Worm (Caenorhabditis elegans) whole organism, L4 larva: ENCODE results near the gene C15H9.9.

Source experiments
- R02D3.7 ChIP-seq: fragments of 150-350 bp; sonication (generic microtip); optimal IDR thresholded peaks from 3 replicates; lab custom pipeline; 2014; ENCODE audit warnings: missing biosample characterization, missing genetic modification characterization
- Y5F2A.4 ChIP-seq: fragments of 200-800 bp; sonication (Bioruptor generic); optimal IDR thresholded peaks from 2 replicates; lab custom pipeline; 2018; ENCODE audit warnings: mild to moderate bottlenecking, missing genetic modification characterization, missing compliant biosample characterization
- aha-1 ChIP-seq: fragments of 150-350 bp; peaks from one replicate; lab custom pipeline; 2014; ENCODE audit warnings: missing biosample characterization, missing genetic modification characterization
- aly-2 ChIP-seq: sonication (generic microtip); optimal IDR thresholded peaks from 2 replicates; lab custom pipeline; 2018; ENCODE audit warnings: missing biosample characterization, missing genetic modification characterization
- ceh-20 ChIP-seq: fragments of 200-800 bp; sonication (Bioruptor generic); IDR thresholded peaks from 2 replicates; pipeline ENCODE4 v1.3.6; 2022; ENCODE audit warnings: missing genetic modification reagents, missing genetic modification characterization, missing compliant biosample characterization
- ceh-62 ChIP-seq: sonication (generic microtip); optimal IDR thresholded peaks from 2 replicates; lab custom pipeline; 2017; ENCODE audit warnings: missing biosample characterization, missing genetic modification characterization
- ceh-82 ChIP-seq: sonication (generic microtip); optimal IDR thresholded peaks from 2 replicates; lab custom pipeline; 2017; ENCODE audit warnings: missing biosample characterization, missing genetic modification characterization
- ces-1 ChIP-seq: fragments of 150-350 bp; sonication (generic microtip); optimal IDR thresholded peaks from 4 replicates; lab custom pipeline; 2014; ENCODE audit warnings: missing biosample characterization, missing genetic modification reagents, missing genetic modification characterization
- ctbp-1 ChIP-seq: fragments of 200-800 bp; sonication (Bioruptor generic); IDR thresholded peaks from 2 replicates; pipeline ENCODE4 v1.3.6; 2022; ENCODE audit warnings: missing genetic modification reagents, missing genetic modification characterization, missing compliant biosample characterization
- daf-16 ChIP-seq, 3 experiments: sonication (generic microtip); optimal IDR thresholded peaks; 2 replicates each; lab custom pipeline; 2016 to 2017; ENCODE audit warnings: missing genetic modification characterization in 3 of 3, missing genetic modification reagents in 3 of 3, mild to moderate bottlenecking in 2 of 3, missing compliant biosample characterization in 2 of 3, missing biosample characterization in 1 of 3, moderate library complexity in 1 of 3
- daf-19 ChIP-seq: fragments of 200-800 bp; sonication (Bioruptor generic); conservative IDR thresholded peaks from 2 replicates; pipeline ENCODE4 v1.3.6; 2022; ENCODE audit warnings: missing genetic modification characterization, missing compliant biosample characterization
- dmd-6 ChIP-seq: fragments of 200-800 bp; sonication (Bioruptor generic); IDR thresholded peaks from 2 replicates; pipeline ENCODE4 v1.3.6; 2022; ENCODE audit warnings: missing genetic modification reagents, missing genetic modification characterization, missing compliant biosample characterization
- dmd-8 ChIP-seq: fragments of 200-800 bp; sonication (Bioruptor generic); IDR thresholded peaks from 2 replicates; pipeline ENCODE4 v1.3.6; 2022; ENCODE audit warnings: missing genetic modification characterization, missing compliant biosample characterization
- dmd-9 ChIP-seq: fragments of 200-800 bp; sonication (Bioruptor generic); IDR thresholded peaks from 2 replicates; pipeline ENCODE4 v1.3.6; 2022; ENCODE audit warnings: missing genetic modification reagents, missing genetic modification characterization, missing compliant biosample characterization
- dpl-1 ChIP-seq: fragments of 150-350 bp; optimal IDR thresholded peaks from 2 replicates; lab custom pipeline; 2014; ENCODE audit warnings: missing biosample characterization, missing genetic modification reagents, missing genetic modification characterization
- dve-1 ChIP-seq: sonication (generic microtip); optimal IDR thresholded peaks from 2 replicates; lab custom pipeline; 2017; ENCODE audit warnings: antibody characterized with exemption, mild to moderate bottlenecking, missing genetic modification characterization, missing compliant biosample characterization; ENCODE audit not compliant: insufficient read depth
- fkh-10 ChIP-seq: fragments of 150-350 bp; optimal IDR thresholded peaks from 2 replicates; lab custom pipeline; 2014; ENCODE audit warnings: missing biosample characterization, missing genetic modification reagents, missing genetic modification characterization
- hlh-11 ChIP-seq: fragments of 200-800 bp; sonication (Bioruptor generic); optimal IDR thresholded peaks from 2 replicates; lab custom pipeline; 2018; ENCODE audit warnings: mild to moderate bottlenecking, missing genetic modification characterization, missing compliant biosample characterization
- hlh-30 ChIP-seq: sonication (generic microtip); optimal IDR thresholded peaks from 2 replicates; lab custom pipeline; 2017; ENCODE audit warnings: antibody characterized with exemption, mild to moderate bottlenecking, missing genetic modification characterization, missing compliant biosample characterization; ENCODE audit not compliant: insufficient read depth
- hmg-1.1 ChIP-seq: fragments of 200-800 bp; sonication (Bioruptor generic); IDR thresholded peaks from 2 replicates; pipeline ENCODE4 v1.3.6; 2022; ENCODE audit warnings: missing genetic modification reagents, missing genetic modification characterization, missing compliant biosample characterization
- lim-7 ChIP-seq: fragments of 200-800 bp; sonication (Bioruptor generic); IDR thresholded peaks from 2 replicates; pipeline ENCODE4 v1.3.6; 2022; ENCODE audit warnings: missing genetic modification characterization, missing compliant biosample characterization
- lin-29 ChIP-seq: fragments of 200-800 bp; sonication (Bioruptor generic); IDR thresholded peaks from 2 replicates; pipeline ENCODE4 v1.3.6; 2022; ENCODE audit warnings: missing genetic modification reagents, missing genetic modification characterization, missing compliant biosample characterization
- lin-38 ChIP-seq: fragments of 200-800 bp; sonication (Bioruptor generic); IDR thresholded peaks from 2 replicates; pipeline ENCODE4 v1.3.6; 2022; ENCODE audit warnings: missing genetic modification reagents, missing genetic modification characterization, missing compliant biosample characterization
- mxl-2 ChIP-seq: fragments of 200-800 bp; sonication (Bioruptor generic); conservative IDR thresholded peaks from 2 replicates; pipeline ENCODE4 v1.3.6; 2022; ENCODE audit warnings: missing genetic modification reagents, missing genetic modification characterization, missing compliant biosample characterization
- nhr-10 ChIP-seq: fragments of 150-350 bp; optimal IDR thresholded peaks from 2 replicates; lab custom pipeline; 2014; ENCODE audit warnings: missing biosample characterization, missing genetic modification characterization
- nhr-102 ChIP-seq: sonication (generic microtip); optimal IDR thresholded peaks from 2 replicates; lab custom pipeline; 2016; ENCODE audit warnings: mild to moderate bottlenecking, missing genetic modification characterization, moderate library complexity, missing compliant biosample characterization
- nhr-237 ChIP-seq: sonication (generic microtip); optimal IDR thresholded peaks from 2 replicates; lab custom pipeline; 2017; ENCODE audit warnings: missing biosample characterization, missing genetic modification characterization
- nhr-25 ChIP-seq: sonication (generic microtip); optimal IDR thresholded peaks from 2 replicates; lab custom pipeline; 2017; ENCODE audit warnings: missing genetic modification characterization, mild to moderate bottlenecking, missing compliant biosample characterization, antibody characterized with exemption, moderate library complexity, borderline replicate concordance; ENCODE audit not compliant: insufficient read depth
- nhr-28 ChIP-seq: fragments of 150-350 bp; optimal IDR thresholded peaks from 2 replicates; lab custom pipeline; 2014; ENCODE audit warnings: missing biosample characterization, missing genetic modification characterization
- php-3 ChIP-seq: fragments of 200-800 bp; sonication (Bioruptor generic); IDR thresholded peaks from 2 replicates; pipeline ENCODE4 v1.3.6; 2022; ENCODE audit warnings: missing genetic modification reagents, missing genetic modification characterization, missing compliant biosample characterization
- rbr-2 ChIP-seq: sonication (generic microtip); optimal IDR thresholded peaks from 2 replicates; lab custom pipeline; 2016; ENCODE audit warnings: missing genotype, missing genetic modification characterization, missing compliant biosample characterization
- sdz-12 ChIP-seq: fragments of 200-800 bp; sonication (Bioruptor generic); optimal IDR thresholded peaks from 2 replicates; lab custom pipeline; 2018; ENCODE audit warnings: mild to moderate bottlenecking, missing genetic modification characterization, missing compliant biosample characterization
- set-16 ChIP-seq: fragments of 200-800 bp; sonication (Bioruptor generic); IDR thresholded peaks from 2 replicates; pipeline ENCODE4 v1.3.6; 2022; ENCODE audit warnings: missing genetic modification reagents, missing genetic modification characterization, missing compliant biosample characterization
- skn-1 ChIP-seq: fragments of 150-350 bp; optimal IDR thresholded peaks from 2 replicates; lab custom pipeline; 2014; ENCODE audit warnings: missing biosample characterization, missing genetic modification characterization
- tag-97 ChIP-seq: fragments of 200-800 bp; sonication (Bioruptor generic); IDR thresholded peaks from 2 replicates; pipeline ENCODE4 v1.3.6; 2022; ENCODE audit warnings: missing genetic modification characterization, missing compliant biosample characterization
- unc-39 ChIP-seq: sonication (generic microtip); optimal IDR thresholded peaks from 2 replicates; lab custom pipeline; 2017; ENCODE audit warnings: missing biosample characterization, missing genetic modification characterization
- unc-62 ChIP-seq, 3 experiments: fragments of 150-350 bp in 1 of 3; sonication (generic microtip); optimal IDR thresholded peaks in 2 of 3; peaks in 1 of 3; 1 replicate in 1 of 3; 2 replicates in 2 of 3; lab custom pipeline; 2014 to 2017; ENCODE audit warnings: missing biosample characterization in 3 of 3, missing genetic modification characterization in 3 of 3, missing genetic modification reagents in 3 of 3, missing genotype in 1 of 3
- zfp-2 ChIP-seq: sonication (generic microtip); optimal IDR thresholded peaks from 2 replicates; lab custom pipeline; 2016; ENCODE audit warnings: mild to moderate bottlenecking, missing genetic modification characterization, missing compliant biosample characterization

C15H9.9 gene

DNA sequence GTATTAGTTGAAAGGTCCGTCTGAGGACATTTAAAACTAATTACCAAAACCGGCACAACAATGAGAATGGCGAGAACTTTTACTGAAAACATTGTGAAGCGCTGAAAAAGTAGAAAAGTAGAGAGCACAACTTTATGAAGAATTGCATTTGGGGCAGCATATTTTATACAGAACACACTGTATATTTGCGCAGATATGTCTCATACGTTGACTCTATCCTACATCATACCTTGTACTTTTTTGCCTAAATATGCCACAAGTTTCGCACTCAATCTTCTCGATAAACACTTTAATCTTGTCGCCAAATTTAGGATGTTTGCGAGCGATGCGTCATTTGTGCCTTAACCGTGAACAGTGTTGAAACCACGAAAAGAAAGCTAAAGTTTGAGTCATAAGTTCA lies 24.8 kb downstream of the C15H9.9 start, which contains the start of gene C15H9.11:
TSS of gene C15H9.11 (minus strand) at position 101 of the 400 bp plus-strand sequence.
- TF ChIP-seq dpl-1 (GFP tag; lab: Kevin White, UChicago) (no peak), nhr-237 (tag; lab: Kevin White, UChicago) (no peak), skn-1 (tag; lab: Kevin White, UChicago) (no peak), ceh-82 (tag; lab: Kevin White, UChicago) (no peak), hlh-30 (tag; lab: Kevin White, UChicago) (no peak), sdz-12 (GFP tag; lab: Kevin White, UChicago) (no peak), fkh-10 (no peak), ceh-20 (GFP tag; lab: Robert Waterston, UW) (no peak), dve-1 (no peak), hmg-1.1 (GFP tag; lab: Robert Waterston, UW) (no peak), ctbp-1 (GFP tag; lab: Robert Waterston, UW) (no peak), Y5F2A.4 (GFP tag; lab: Kevin White, UChicago) (no peak), set-16 (GFP tag; lab: Robert Waterston, UW) (no peak), php-3 (GFP tag; lab: Robert Waterston, UW) (no peak), aha-1 (tag; lab: Kevin White, UChicago) (no peak), zfp-2 (tag; lab: Kevin White, UChicago) (no peak), lin-29 (GFP tag; lab: Robert Waterston, UW) (no peak), daf-19 (GFP tag; lab: Robert Waterston, UW) (no peak)

ce11 chrX:6100395-6101099 lies 27.5 kb downstream of the C15H9.9 start:
- TF ChIP-seq lin-38 (no peak), unc-39 (tag; lab: Kevin White, UChicago) (no peak), dmd-6 (GFP tag; lab: Robert Waterston, UW) (peak; percentile 40; the same call in 1 of the 2 replicates), lim-7 (GFP tag; lab: Robert Waterston, UW) (no peak), nhr-28 (tag; lab: Kevin White, UChicago) (peak; percentile 65), dve-1 (peak; percentile 21), nhr-10 (tag; lab: Kevin White, UChicago) (no peak), R02D3.7 (tag; lab: Kevin White, UChicago) (no peak), aly-2 (tag; lab: Kevin White, UChicago) (no peak), nhr-25 (no peak), mxl-2 (no peak), nhr-102 (no peak), aha-1 (tag; lab: Kevin White, UChicago) (peak; percentile 93), tag-97 (GFP tag; lab: Robert Waterston, UW) (no peak), nhr-237 (tag; lab: Kevin White, UChicago) (no peak), unc-62 (GFP tag; optimal IDR thresholded peaks at IDR 0.05 in 1 of 2; lab: Kevin White, UChicago) (peak in 1 of 2 experiments; percentile 13), unc-62 (tag; optimal IDR thresholded peaks at IDR 0.05; lab: Kevin White, UChicago) (no peak), dmd-9 (GFP tag; lab: Robert Waterston, UW) (no peak), hlh-11 (tag; lab: Kevin White, UChicago) (peak; percentile 13), rbr-2 (tag; lab: Kevin White, UChicago) (no peak), hmg-1.1 (GFP tag; lab: Robert Waterston, UW) (no peak), php-3 (GFP tag; lab: Robert Waterston, UW) (peak; percentile 66; the same call in 1 of the 2 replicates), ceh-62 (tag; lab: Kevin White, UChicago) (no peak), dmd-8 (GFP tag; lab: Robert Waterston, UW) (no peak), daf-16 (GFP tag; optimal IDR thresholded peaks at IDR 0.05; lab: Kevin White, UChicago) (no peak), daf-16 (tag; optimal IDR thresholded peaks at IDR 0.05; lab: Kevin White, UChicago) (peak; percentile 22), skn-1 (tag; lab: Kevin White, UChicago) (no peak), ces-1 (GFP tag; lab: Kevin White, UChicago) (no peak)
